Fruit fly (Drosophila melanogaster) whole organism, embryonic: ENCODE data around the gene Patr-1.

ENCODE experiments used
- Atf-2 ChIP-seq: fragments of 200-800 bp; sonication (Bioruptor generic); optimal IDR thresholded peaks from 2 replicates; lab custom pipeline; 2016; ENCODE audit warnings: missing biosample characterization, missing genetic modification characterization
- CG1024 ChIP-seq: fragments of 200-800 bp; sonication (Bioruptor generic); IDR thresholded peaks from 2 replicates; pipeline ENCODE4 v1.3.6; 2022; ENCODE audit warnings: missing biosample characterization, missing genetic modification characterization
- CG10267 ChIP-seq: fragments of 200-800 bp; sonication (Bioruptor generic); optimal IDR thresholded peaks from 2 replicates; lab custom pipeline; 2018; ENCODE audit warnings: missing biosample characterization, mild to moderate bottlenecking, missing genetic modification characterization, moderate library complexity
- CG12744 ChIP-seq: fragments of 200-800 bp; sonication (Bioruptor generic); optimal IDR thresholded peaks from 2 replicates; lab custom pipeline; 2016; ENCODE audit warnings: missing biosample characterization, missing genetic modification characterization
- CG12769 ChIP-seq: fragments of 200-800 bp; sonication (Bioruptor generic); optimal IDR thresholded peaks from 2 replicates; lab custom pipeline; 2019; ENCODE audit warnings: missing biosample characterization, mild to moderate bottlenecking, missing genetic modification characterization, moderate library complexity
- CG1529 ChIP-seq: fragments of 200-800 bp; sonication (Bioruptor generic); optimal IDR thresholded peaks from 3 replicates; lab custom pipeline; 2018; ENCODE audit warnings: missing biosample characterization, missing genetic modification characterization
- CG16813 ChIP-seq: fragments of 200-800 bp; sonication (Bioruptor generic); IDR thresholded peaks from 3 replicates; pipeline ENCODE4 v1.3.6; 2022; ENCODE audit warnings: missing biosample characterization, missing genetic modification characterization; ENCODE audit not compliant: partially characterized antibody
- CG17912 ChIP-seq: fragments of 200-800 bp; sonication (Bioruptor generic); optimal IDR thresholded peaks from 2 replicates; lab custom pipeline; 2018; ENCODE audit warnings: missing biosample characterization, mild to moderate bottlenecking, missing genetic modification characterization
- CG18599 ChIP-seq: fragments of 200-800 bp; sonication (Bioruptor generic); optimal IDR thresholded peaks from 3 replicates; lab custom pipeline; 2017; ENCODE audit warnings: missing biosample characterization, missing genetic modification characterization, mild to moderate bottlenecking, moderate library complexity, missing genetic modification reagents
- CG32772 ChIP-seq: fragments of 200-800 bp; sonication (Bioruptor generic); IDR thresholded peaks from 2 replicates; pipeline ENCODE4 v1.3.6; 2022; ENCODE audit warnings: missing biosample characterization, missing genetic modification characterization
- CG3847 ChIP-seq: fragments of 200-800 bp; sonication (Bioruptor generic); IDR thresholded peaks from 2 replicates; pipeline ENCODE4 v1.3.6; 2022; ENCODE audit warnings: missing biosample characterization, missing genetic modification characterization
- CG4424 ChIP-seq: fragments of 200-800 bp; sonication (Bioruptor generic); optimal IDR thresholded peaks from 3 replicates; lab custom pipeline; 2016; ENCODE audit warnings: missing biosample characterization, missing genetic modification characterization
- CG4707 ChIP-seq: fragments of 200-800 bp; sonication (Bioruptor generic); optimal IDR thresholded peaks from 2 replicates; lab custom pipeline; 2018; ENCODE audit warnings: missing biosample characterization, mild to moderate bottlenecking, missing genetic modification characterization, moderate library complexity
- CG6854 ChIP-seq: fragments of 200-800 bp; sonication (Bioruptor generic); optimal IDR thresholded peaks from 3 replicates; lab custom pipeline; 2017; ENCODE audit warnings: missing biosample characterization, mild to moderate bottlenecking, missing genetic modification characterization
- CG7372 ChIP-seq: fragments of 200-800 bp; sonication (Bioruptor generic); IDR thresholded peaks from 2 replicates; pipeline ENCODE4 v1.3.6; 2022; ENCODE audit warnings: missing biosample characterization, missing genetic modification characterization
- CG7839 ChIP-seq: fragments of 200-800 bp; sonication (Bioruptor generic); optimal IDR thresholded peaks from 3 replicates; lab custom pipeline; 2018; ENCODE audit warnings: missing biosample characterization, mild to moderate bottlenecking, missing genetic modification characterization, moderate library complexity
- D19A ChIP-seq: fragments of 200-800 bp; optimal IDR thresholded peaks from 3 replicates; lab custom pipeline; 2019; ENCODE audit warnings: missing biosample characterization, mild to moderate bottlenecking, missing genetic modification characterization, moderate library complexity
- Dip3 ChIP-seq: fragments of 200-800 bp; sonication (Bioruptor generic); optimal IDR thresholded peaks from 3 replicates; lab custom pipeline; 2016; ENCODE audit warnings: missing biosample characterization, missing genetic modification characterization
- Dp ChIP-seq: fragments of 200-800 bp; sonication (Bioruptor generic); optimal IDR thresholded peaks from 2 replicates; lab custom pipeline; 2018; ENCODE audit warnings: missing biosample characterization, mild to moderate bottlenecking, missing genetic modification characterization, moderate library complexity
- Dref ChIP-seq: fragments of 200-800 bp; sonication (Bioruptor generic); IDR thresholded peaks from 2 replicates; pipeline ENCODE4 v1.3.6; 2022; ENCODE audit warnings: missing biosample characterization, missing genetic modification characterization
- E2f2 ChIP-seq: fragments of 200-800 bp; sonication (Bioruptor generic); IDR thresholded peaks from 2 replicates; pipeline ENCODE4 v1.3.6; 2022; ENCODE audit warnings: missing biosample characterization, missing genetic modification characterization
- Ets97D ChIP-seq: fragments of 200-800 bp; sonication (Bioruptor generic); optimal IDR thresholded peaks from 3 replicates; lab custom pipeline; 2016; ENCODE audit warnings: missing biosample characterization, missing genetic modification characterization
- Fer2 ChIP-seq: fragments of 200-800 bp; sonication (Bioruptor generic); optimal IDR thresholded peaks from 2 replicates; lab custom pipeline; 2018; ENCODE audit warnings: missing biosample characterization, mild to moderate bottlenecking, missing genetic modification characterization, moderate library complexity
- Fer3 ChIP-seq: fragments of 200-800 bp; sonication (Bioruptor generic); optimal IDR thresholded peaks from 2 replicates; lab custom pipeline; 2018; ENCODE audit warnings: missing biosample characterization, mild to moderate bottlenecking, missing genetic modification characterization, moderate library complexity
- HHEX ChIP-seq: fragments of 200-800 bp; sonication (Bioruptor generic); optimal IDR thresholded peaks from 3 replicates; lab custom pipeline; 2017; ENCODE audit warnings: missing biosample characterization, mild to moderate bottlenecking, missing genetic modification characterization, missing genetic modification reagents
- HLH4C ChIP-seq: fragments of 200-800 bp; sonication (Bioruptor generic); IDR thresholded peaks from 3 replicates; pipeline ENCODE4 v1.3.6; 2022; ENCODE audit warnings: missing biosample characterization, missing genetic modification characterization; ENCODE audit not compliant: partially characterized antibody
- Hand ChIP-seq: fragments of 200-800 bp; sonication (Bioruptor generic); optimal IDR thresholded peaks from 2 replicates; lab custom pipeline; 2017; ENCODE audit warnings: mild to moderate bottlenecking, missing biosample characterization, missing genetic modification reagents, missing genetic modification characterization
- Hr51 ChIP-seq, 2 experiments: fragments of 200-800 bp; sonication (Bioruptor generic); optimal IDR thresholded peaks; 2 replicates in 1 of 2; 3 replicates in 1 of 2; lab custom pipeline; 2016 to 2018; ENCODE audit warnings: missing biosample characterization in 2 of 2, missing genetic modification characterization in 2 of 2, mild to moderate bottlenecking in 1 of 2, moderate library complexity in 1 of 2
- Hsf ChIP-seq: fragments of 200-800 bp; sonication (Bioruptor generic); optimal IDR thresholded peaks from 3 replicates; lab custom pipeline; 2016; ENCODE audit warnings: missing biosample characterization, missing genetic modification characterization
- Ptx1 ChIP-seq: fragments of 200-800 bp; sonication (Bioruptor generic); IDR thresholded peaks from 2 replicates; pipeline ENCODE4 v1.3.6; 2022; ENCODE audit warnings: missing biosample characterization, missing genetic modification characterization
- Rx ChIP-seq: fragments of 200-800 bp; sonication (Bioruptor generic); IDR thresholded peaks from 2 replicates; pipeline ENCODE4 v1.3.6; 2022; ENCODE audit warnings: missing biosample characterization, missing genetic modification characterization
- Side ChIP-seq: fragments of 200-800 bp; sonication (Bioruptor generic); optimal IDR thresholded peaks from 2 replicates; lab custom pipeline; 2016; ENCODE audit warnings: missing biosample characterization, missing genetic modification characterization
- Six4 ChIP-seq: fragments of 200-800 bp; sonication (Bioruptor generic); optimal IDR thresholded peaks from 2 replicates; lab custom pipeline; 2016; ENCODE audit warnings: missing biosample characterization, missing genetic modification characterization
- ems ChIP-seq: fragments of 200-800 bp; sonication (Bioruptor generic); optimal IDR thresholded peaks from 3 replicates; lab custom pipeline; 2016; ENCODE audit warnings: missing biosample characterization, missing genetic modification characterization
- eve ChIP-seq, 2 experiments: fragments of >200 bp; optimal IDR thresholded peaks; 2 replicates each; lab custom pipeline; 2017; ENCODE audit warnings: missing biosample characterization in 2 of 2, missing genetic modification characterization in 2 of 2
- exex ChIP-seq: fragments of 200-800 bp; sonication (Bioruptor generic); optimal IDR thresholded peaks from 4 replicates; lab custom pipeline; 2018; ENCODE audit warnings: missing biosample characterization, mild to moderate bottlenecking, missing genetic modification characterization, moderate library complexity
- fd3F ChIP-seq: fragments of 200-800 bp; sonication (Bioruptor generic); optimal IDR thresholded peaks from 2 replicates; lab custom pipeline; 2018; ENCODE audit warnings: missing biosample characterization, mild to moderate bottlenecking, missing genetic modification characterization, moderate library complexity
- fru ChIP-seq: fragments of >200 bp; optimal IDR thresholded peaks from 2 replicates; lab custom pipeline; 2017
- fu2 ChIP-seq: fragments of 200-800 bp; sonication (Bioruptor generic); optimal IDR thresholded peaks from 2 replicates; lab custom pipeline; 2016; ENCODE audit warnings: missing biosample characterization, missing genetic modification characterization
- gce ChIP-seq: fragments of 200-800 bp; sonication (Bioruptor generic); IDR thresholded peaks from 3 replicates; pipeline ENCODE4 v1.3.6; 2022; ENCODE audit warnings: missing biosample characterization, missing genetic modification characterization
- jigr1 ChIP-seq: fragments of 200-800 bp; sonication (Bioruptor generic); IDR thresholded peaks from 3 replicates; pipeline ENCODE4 v1.3.6; 2022; ENCODE audit warnings: missing biosample characterization, missing genetic modification characterization
- mirr ChIP-seq: fragments of 200-800 bp; sonication (Bioruptor generic); optimal IDR thresholded peaks from 3 replicates; lab custom pipeline; 2018; ENCODE audit warnings: missing biosample characterization, mild to moderate bottlenecking, missing genetic modification characterization
- mld ChIP-seq: fragments of 200-800 bp; sonication (Bioruptor generic); IDR thresholded peaks from 3 replicates; pipeline ENCODE4 v1.3.6; 2022; ENCODE audit warnings: missing biosample characterization, missing genetic modification characterization; ENCODE audit not compliant: partially characterized antibody
- pb ChIP-seq: fragments of 200-800 bp; sonication (Bioruptor generic); optimal IDR thresholded peaks from 3 replicates; lab custom pipeline; 2016; ENCODE audit warnings: missing biosample characterization, missing genetic modification characterization
- row ChIP-seq: fragments of 200-800 bp; sonication (Bioruptor generic); IDR thresholded peaks from 3 replicates; pipeline ENCODE4 v1.3.6; 2022; ENCODE audit warnings: missing biosample characterization, missing genetic modification characterization
- sc ChIP-seq, 3 experiments: fragments of >200 bp in 2 of 3; fragments of 200-800 bp in 1 of 3; sonication (Bioruptor generic) in 1 of 3; optimal IDR thresholded peaks; 2 replicates in 2 of 3; 3 replicates in 1 of 3; lab custom pipeline; 2017; ENCODE audit warnings: mild to moderate bottlenecking in 1 of 3, missing biosample characterization in 1 of 3, missing genetic modification characterization in 1 of 3, missing genetic modification reagents in 1 of 3
- sens ChIP-seq: fragments of 200-800 bp; sonication (Bioruptor generic); peaks from one replicate; lab custom pipeline; 2016; ENCODE audit warnings: missing biosample characterization, missing genetic modification characterization
- so ChIP-seq: fragments of 200-800 bp; sonication (Bioruptor generic); IDR thresholded peaks from 3 replicates; pipeline ENCODE4 v1.3.6; 2022; ENCODE audit warnings: missing biosample characterization, missing genetic modification characterization
- sob ChIP-seq: fragments of 200-800 bp; sonication (Bioruptor generic); IDR thresholded peaks from 2 replicates; pipeline ENCODE4 v1.3.6; 2022; ENCODE audit warnings: missing biosample characterization, missing genetic modification characterization
- toy ChIP-seq: fragments of 200-800 bp; sonication (Bioruptor generic); IDR thresholded peaks from 2 replicates; pipeline ENCODE4 v1.3.6; 2022; ENCODE audit warnings: missing biosample characterization, missing genetic modification characterization

Gene Patr-1

dm6 chr3R:17042838-17043569 lies at the start of gene Patr-1, which contains the start of gene bdwf (continued):
- TF ChIP-seq CG10267 (tag; lab: Kevin White, UChicago) (peak; percentile 44), pb (GFP tag; lab: Kevin White, UChicago) (no peak), CG12744 (no peak), Hsf (GFP tag; lab: Kevin White, UChicago) (no peak), gce (GFP tag; lab: Robert Waterston, UW) (no peak), Ets97D (peak; percentile 51), fd3F (GFP tag; lab: Kevin White, UChicago) (no peak), Six4 (GFP tag; lab: Kevin White, UChicago) (no peak), fu2 (GFP tag; lab: Kevin White, UChicago) (no peak), CG1024 (GFP tag; lab: Robert Waterston, UW) (no peak), jigr1 (no peak), exex (tag; lab: Kevin White, UChicago) (peak; percentile 50), CG4707 (GFP tag; lab: Kevin White, UChicago) (no peak), CG32772 (GFP tag; lab: Robert Waterston, UW) (no peak), eve (GFP tag; optimal IDR thresholded peaks at IDR 0.05; lab: Kevin White, UChicago) (no peak), CG4424 (GFP tag; lab: Kevin White, UChicago) (no peak), so (no peak), CG12769 (tag; lab: Kevin White, UChicago) (no peak), Fer2 (tag; lab: Kevin White, UChicago) (no peak), sob (GFP tag; lab: Robert Waterston, UW) (0 out of 2 replicates have a peak, but pooled peaks have one; percentile 12), toy (GFP tag; lab: Robert Waterston, UW) (no peak), Dref (GFP tag; lab: Robert Waterston, UW) (peak; percentile 87), CG3847 (GFP tag; lab: Robert Waterston, UW) (peak; percentile 25; the same call in 1 of the 2 replicates), Dp (GFP tag; lab: Kevin White, UChicago) (peak; percentile 29), CG1529 (GFP tag; lab: Kevin White, UChicago) (no peak), CG16813 (GFP tag; lab: Robert Waterston, UW) (peak; percentile 93), Atf-2 (GFP tag; lab: Kevin White, UChicago) (no peak), row (GFP tag; lab: Robert Waterston, UW) (peak; percentile 75), Dip3 (no peak), fru (lab: Kevin White, UChicago) (no peak), Rx (GFP tag; lab: Robert Waterston, UW) (no peak), HLH4C (peak; percentile 91), HHEX (GFP tag; lab: Kevin White, UChicago) (no peak), Hand (no peak), E2f2 (GFP tag; lab: Robert Waterston, UW) (peak; percentile 45), CG18599 (GFP tag; lab: Kevin White, UChicago) (no peak), mirr (no peak), Fer3 (tag; lab: Kevin White, UChicago) (no peak), mld (GFP tag; lab: Robert Waterston, UW) (peak; percentile 92), CG6854 (no peak), CG17912 (no peak), Hr51 (GFP tag; optimal IDR thresholded peaks at IDR 0.05; lab: Kevin White, UChicago) (no peak), sc (optimal IDR thresholded peaks at IDR 0.05; lab: Kevin White, UChicago) (no peak), sc (GFP tag; optimal IDR thresholded peaks at IDR 0.05; lab: Kevin White, UChicago) (no peak), D19A (peak; percentile 15), Side (GFP tag; lab: Kevin White, UChicago) (no peak), Ptx1 (no peak), ems (no peak), sens (GFP tag; lab: Kevin White, UChicago) (peak; percentile 81), CG7839 (tag; lab: Kevin White, UChicago) (no peak), CG7372 (GFP tag; lab: Robert Waterston, UW) (no peak)
